Worm (Caenorhabditis elegans) whole organism, L2 larva: ENCODE measurements around the gene col-186.

ENCODE experiments used
- C34F6.9 ChIP-seq: fragments of 150-350 bp; optimal IDR thresholded peaks from 2 replicates; lab custom pipeline; 2014; ENCODE audit warnings: missing biosample characterization, missing genetic modification characterization
- ZK546.5 ChIP-seq: sonication (generic microtip); optimal IDR thresholded peaks from 2 replicates; lab custom pipeline; 2017; ENCODE audit warnings: missing biosample characterization, missing genetic modification characterization
- alr-1 ChIP-seq: fragments of 150-350 bp; optimal IDR thresholded peaks from 2 replicates; lab custom pipeline; 2014; ENCODE audit warnings: missing biosample characterization, missing genetic modification characterization
- aly-2 ChIP-seq: fragments of 150-350 bp; optimal IDR thresholded peaks from 2 replicates; lab custom pipeline; 2014; ENCODE audit warnings: missing biosample characterization, missing genetic modification characterization
- ama-1 ChIP-seq: fragments of 150-350 bp; optimal IDR thresholded peaks from 2 replicates; lab custom pipeline; 2018; ENCODE audit warnings: inconsistent platforms
- blmp-1 ChIP-seq: sonication (generic microtip); optimal IDR thresholded peaks from 2 replicates; lab custom pipeline; 2017; ENCODE audit warnings: missing genetic modification characterization, mild to moderate bottlenecking, missing compliant biosample characterization, antibody characterized with exemption, moderate library complexity; ENCODE audit not compliant: insufficient read depth
- ceh-82 ChIP-seq: fragments of 150-350 bp; optimal IDR thresholded peaks from 2 replicates; lab custom pipeline; 2014; ENCODE audit warnings: missing biosample characterization, missing genetic modification characterization
- crh-2 ChIP-seq: sonication (generic microtip); optimal IDR thresholded peaks from 2 replicates; lab custom pipeline; 2017; ENCODE audit warnings: missing biosample characterization, missing genetic modification characterization
- egl-27 ChIP-seq: sonication (generic microtip); optimal IDR thresholded peaks from 3 replicates; lab custom pipeline; 2017; ENCODE audit warnings: missing biosample characterization, missing genetic modification reagents, missing genetic modification characterization
- elt-1 ChIP-seq: fragments of 150-350 bp; optimal IDR thresholded peaks from 2 replicates; lab custom pipeline; 2014; ENCODE audit warnings: missing biosample characterization, missing genetic modification characterization
- elt-3 ChIP-seq: sonication (generic microtip); optimal IDR thresholded peaks from 2 replicates; lab custom pipeline; 2017; ENCODE audit warnings: missing biosample characterization, missing genetic modification characterization
- fos-1 ChIP-seq: fragments of 150-350 bp; optimal IDR thresholded peaks from 2 replicates; lab custom pipeline; 2014; ENCODE audit warnings: missing biosample characterization, missing genetic modification characterization
- gmeb-1 ChIP-seq: fragments of 150-350 bp; optimal IDR thresholded peaks from 2 replicates; lab custom pipeline; 2014; ENCODE audit warnings: missing biosample characterization, missing genetic modification characterization
- lin-13 ChIP-seq: fragments of 150-350 bp; optimal IDR thresholded peaks from 2 replicates; lab custom pipeline; 2014; ENCODE audit warnings: missing biosample characterization, missing genetic modification reagents, missing genetic modification characterization
- lin-39 ChIP-seq: fragments of 150-350 bp; optimal IDR thresholded peaks from 2 replicates; lab custom pipeline; 2014; ENCODE audit warnings: missing biosample characterization, missing genetic modification reagents, missing genetic modification characterization
- lsy-2 ChIP-seq, 2 experiments: fragments of 150-350 bp in 1 of 2; sonication (generic microtip) in 1 of 2; optimal IDR thresholded peaks; 2 replicates each; lab custom pipeline; 2014 to 2017; ENCODE audit warnings: missing biosample characterization in 2 of 2, missing genetic modification characterization in 2 of 2
- mab-5 ChIP-seq: fragments of 150-350 bp; optimal IDR thresholded peaks from 2 replicates; lab custom pipeline; 2014; ENCODE audit warnings: missing biosample characterization, missing genetic modification characterization
- mdl-1 ChIP-seq, 2 experiments: fragments of 150-350 bp in 1 of 2; sonication (generic microtip) in 1 of 2; optimal IDR thresholded peaks; 2 replicates each; lab custom pipeline; 2017; ENCODE audit warnings: missing biosample characterization in 2 of 2, missing genetic modification characterization in 2 of 2
- nhr-10 ChIP-seq: sonication (generic microtip); optimal IDR thresholded peaks from 2 replicates; lab custom pipeline; 2017; ENCODE audit warnings: missing biosample characterization, missing genetic modification characterization
- nhr-11 ChIP-seq: fragments of 150-350 bp; optimal IDR thresholded peaks from 2 replicates; lab custom pipeline; 2014; ENCODE audit warnings: missing biosample characterization, missing genetic modification characterization
- nhr-21 ChIP-seq: fragments of 150-350 bp; optimal IDR thresholded peaks from 2 replicates; lab custom pipeline; 2014; ENCODE audit warnings: missing biosample characterization, missing genetic modification characterization
- nhr-23 ChIP-seq: fragments of 150-350 bp; optimal IDR thresholded peaks from 2 replicates; lab custom pipeline; 2014; ENCODE audit warnings: missing biosample characterization, missing genetic modification reagents, missing genetic modification characterization
- nhr-25 ChIP-seq: fragments of 150-350 bp; sonication (generic microtip); optimal IDR thresholded peaks from 3 replicates; lab custom pipeline; 2014; ENCODE audit warnings: missing biosample characterization, missing genetic modification characterization
- nhr-6 ChIP-seq: fragments of 150-350 bp; optimal IDR thresholded peaks from 2 replicates; lab custom pipeline; 2014; ENCODE audit warnings: missing biosample characterization, missing genetic modification characterization
- peb-1 ChIP-seq: fragments of 150-350 bp; optimal IDR thresholded peaks from 2 replicates; lab custom pipeline; 2014; ENCODE audit warnings: missing biosample characterization, missing genetic modification characterization
- sem-4 ChIP-seq: fragments of 150-350 bp; optimal IDR thresholded peaks from 2 replicates; lab custom pipeline; 2014; ENCODE audit warnings: missing biosample characterization, missing genetic modification reagents, missing genetic modification characterization
- sma-3 ChIP-seq: sonication (generic microtip); optimal IDR thresholded peaks from 2 replicates; lab custom pipeline; 2016; ENCODE audit warnings: missing genetic modification reagents, missing genetic modification characterization, missing compliant biosample characterization
- sma-9 ChIP-seq, 2 experiments: fragments of 150-350 bp in 1 of 2; sonication (generic microtip) in 1 of 2; optimal IDR thresholded peaks; 2 replicates each; lab custom pipeline; 2014 to 2016; ENCODE audit warnings: missing genetic modification characterization in 2 of 2, mild to moderate bottlenecking in 1 of 2, missing biosample characterization in 1 of 2, missing compliant biosample characterization in 1 of 2, missing genetic modification reagents in 1 of 2, moderate library complexity in 1 of 2
- snpc-4 ChIP-seq: fragments of 150-350 bp; optimal IDR thresholded peaks from 2 replicates; lab custom pipeline; 2014; ENCODE audit warnings: missing biosample characterization, missing genetic modification characterization
- unc-39 ChIP-seq: fragments of 150-350 bp; optimal IDR thresholded peaks from 2 replicates; lab custom pipeline; 2014; ENCODE audit warnings: missing biosample characterization, missing genetic modification characterization
- unc-55 ChIP-seq: fragments of 150-350 bp; sonication (generic microtip); optimal IDR thresholded peaks from 3 replicates; lab custom pipeline; 2014; ENCODE audit warnings: missing biosample characterization, missing genetic modification reagents, missing genetic modification characterization
- unc-62 ChIP-seq: fragments of 150-350 bp; optimal IDR thresholded peaks from 2 replicates; lab custom pipeline; 2014; ENCODE audit warnings: missing biosample characterization, missing genetic modification reagents, missing genetic modification characterization
- zag-1 ChIP-seq: fragments of 150-350 bp; optimal IDR thresholded peaks from 2 replicates; lab custom pipeline; 2014; ENCODE audit warnings: missing biosample characterization, missing genetic modification characterization
- ztf-1 ChIP-seq: fragments of 200-800 bp; sonication (Bioruptor generic); conservative IDR thresholded peaks from 2 replicates; pipeline ENCODE4 v1.3.6; 2022; ENCODE audit warnings: missing genetic modification characterization, missing compliant biosample characterization
- ztf-11 ChIP-seq: sonication (generic microtip); optimal IDR thresholded peaks from 2 replicates; lab custom pipeline; 2017; ENCODE audit warnings: missing biosample characterization, missing genetic modification characterization
- ztf-4 ChIP-seq: fragments of 150-350 bp; optimal IDR thresholded peaks from 2 replicates; lab custom pipeline; 2014; ENCODE audit warnings: missing biosample characterization, missing genetic modification characterization

Gene col-186

DNA sequence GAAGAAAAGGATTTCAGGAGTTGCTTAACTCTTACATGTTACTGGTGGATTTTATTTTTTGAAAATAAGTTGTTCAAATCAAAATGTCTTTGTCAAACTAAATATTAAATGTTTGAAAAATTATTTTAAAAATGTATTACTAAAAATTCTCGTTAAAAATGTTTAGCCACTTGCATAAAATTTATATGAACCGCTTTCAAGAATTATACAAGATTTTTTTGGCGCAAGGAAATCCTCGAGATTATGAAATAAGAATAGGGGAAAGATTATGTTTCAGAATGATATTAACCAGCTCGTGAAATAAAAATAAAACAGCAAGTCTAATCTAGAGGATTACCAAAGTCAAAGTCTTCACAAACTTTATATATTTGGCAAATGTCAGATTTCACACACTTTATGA lies 32.0 kb downstream of the col-186 start (continued):
- TF ChIP-seq ceh-82 (tag; lab: Kevin White, UChicago): no peak
- peak in 1 of 2 experiments; percentile 40 for TF ChIP-seq lsy-2 (tag; optimal IDR thresholded peaks at IDR 0.05; lab: Kevin White, UChicago)
- no peak for TF ChIP-seq peb-1
- TF ChIP-seq fos-1 (tag; lab: Kevin White, UChicago): peak; percentile 19
- TF ChIP-seq, all 48 proteins: peak for 10

DNA sequence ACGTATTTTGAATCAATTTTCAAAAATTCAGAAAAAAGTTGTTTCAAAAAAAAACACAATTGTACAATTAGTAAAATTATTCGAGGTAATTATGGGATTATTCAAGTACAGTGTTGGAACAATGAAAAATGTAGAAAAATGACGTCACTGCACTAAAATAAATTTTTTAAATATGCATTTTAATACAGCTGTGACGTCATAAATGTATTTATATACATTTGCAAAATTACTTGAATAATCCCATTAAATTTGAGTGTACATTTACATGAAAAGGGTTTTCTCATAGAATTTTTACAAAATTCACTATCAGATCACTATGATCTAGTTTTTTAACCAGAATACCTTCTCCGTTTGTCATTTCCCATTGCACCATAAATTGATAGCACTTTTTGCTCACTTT lies 37.3 kb downstream of the col-186 start:
- TF ChIP-seq sma-3 (GFP tag; lab: Kevin White, UChicago): no peak

- TF ChIP-seq unc-55 (GFP tag; lab: Kevin White, UChicago) (no peak), C34F6.9 (tag; lab: Kevin White, UChicago) (no peak), sma-3 (GFP tag; lab: Kevin White, UChicago) (no peak), blmp-1 (tag; lab: Kevin White, UChicago) (no peak), zag-1 (tag; lab: Kevin White, UChicago) (no peak), egl-27 (tag; lab: Kevin White, UChicago) (no peak), snpc-4 (no peak), ZK546.5 (tag; lab: Kevin White, UChicago) (no peak), elt-1 (tag; lab: Kevin White, UChicago) (no peak), peb-1 (no peak), nhr-10 (no peak), unc-39 (tag; lab: Kevin White, UChicago) (no peak), gmeb-1 (tag; lab: Kevin White, UChicago) (no peak), nhr-21 (tag; lab: Kevin White, UChicago) (no peak)
Observed at ce11 chrX:15992806-15993205, 41.5 kb downstream of the col-186 start.

ce11 chrX:15993916-15994315 lies 42.6 kb downstream of the col-186 start:
- TF ChIP-seq ztf-11 (no peak), aly-2 (tag; lab: Kevin White, UChicago) (no peak), sma-9 (GFP tag; optimal IDR thresholded peaks at IDR 0.05; lab: Kevin White, UChicago) (no peak), sma-9 (tag; optimal IDR thresholded peaks at IDR 0.05; lab: Kevin White, UChicago) (no peak), unc-55 (GFP tag; lab: Kevin White, UChicago) (peak; percentile 31), crh-2 (tag; lab: Kevin White, UChicago) (no peak), mdl-1 (tag; optimal IDR thresholded peaks at IDR 0.05; lab: Kevin White, UChicago) (peak in 1 of 2 experiments; percentile 23), lin-39 (tag; lab: Kevin White, UChicago) (no peak), lin-13 (GFP tag; lab: Kevin White, UChicago) (no peak), ama-1 (lab: Kevin White, UChicago) (no peak)
- TF ChIP-seq, all 48 proteins: peak for 2

DNA sequence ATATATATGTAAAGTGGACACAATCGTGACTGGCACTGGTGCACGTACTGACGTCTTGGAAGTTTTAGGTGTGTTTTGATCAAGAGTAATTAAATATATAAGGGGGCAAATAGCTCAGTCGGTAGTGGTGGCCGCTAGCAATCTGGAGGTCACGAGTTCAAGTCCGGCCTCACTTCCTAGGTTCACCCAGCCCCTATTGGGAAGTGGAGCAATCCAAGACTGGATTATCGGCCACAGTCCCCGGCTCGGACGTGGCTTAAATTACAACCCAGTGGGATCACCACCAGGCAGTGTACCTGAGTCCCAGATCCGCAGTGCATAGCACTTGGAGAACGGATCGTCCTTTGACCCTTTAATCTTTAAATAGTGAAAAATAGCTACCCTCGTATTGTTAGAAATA lies 45.9 kb downstream of the col-186 start:
- TF ChIP-seq nhr-25 (tag; lab: Kevin White, UChicago): no peak
- no peak for TF ChIP-seq lin-13 (GFP tag; lab: Kevin White, UChicago)
- TF ChIP-seq ztf-4: no peak

ce11 chrX:15997926-15998325 lies 46.6 kb downstream of the col-186 start:
- TF ChIP-seq unc-62 (no peak), nhr-21 (tag; lab: Kevin White, UChicago) (no peak), ztf-4 (no peak), snpc-4 (peak; percentile 64), nhr-6 (tag; lab: Kevin White, UChicago) (no peak), sma-9 (GFP tag; optimal IDR thresholded peaks at IDR 0.05; lab: Kevin White, UChicago) (no peak), sma-9 (tag; optimal IDR thresholded peaks at IDR 0.05; lab: Kevin White, UChicago) (no peak), mab-5 (tag; lab: Kevin White, UChicago) (no peak)

ce11 chrX:16002794-16003193 lies 51.5 kb downstream of the col-186 start:
- TF ChIP-seq nhr-11 (tag; lab: Kevin White, UChicago) (no peak), elt-3 (no peak), egl-27 (tag; lab: Kevin White, UChicago) (no peak), alr-1 (no peak), lin-39 (tag; lab: Kevin White, UChicago) (no peak), ztf-1 (GFP tag; lab: Robert Waterston, UW) (no peak), lin-13 (GFP tag; lab: Kevin White, UChicago) (no peak), nhr-6 (tag; lab: Kevin White, UChicago) (no peak), ceh-82 (tag; lab: Kevin White, UChicago) (no peak), sem-4 (tag; lab: Kevin White, UChicago) (no peak), sma-9 (GFP tag; optimal IDR thresholded peaks at IDR 0.05; lab: Kevin White, UChicago) (no peak), sma-9 (tag; optimal IDR thresholded peaks at IDR 0.05; lab: Kevin White, UChicago) (no peak), nhr-23 (tag; lab: Kevin White, UChicago) (no peak)
